Worm (Caenorhabditis elegans) whole organism, midembryonic: Measurements from ENCODE around the gene clec-84.
"Not testable (repeated sequence)": the region's sequence is repeated elsewhere in the genome, so short reads cannot be mapped to it uniquely, and the experiment has no call there.

Experiments used
- T22C8.4 ChIP-seq: fragments of 200-800 bp; sonication (Bioruptor generic); IDR thresholded peaks from 2 replicates; pipeline ENCODE4 v1.3.6; 2022; ENCODE audit warnings: missing genetic modification characterization, missing compliant biosample characterization
- cog-1 ChIP-seq: sonication (generic microtip); optimal IDR thresholded peaks from 2 replicates; lab custom pipeline; 2016; ENCODE audit warnings: missing genetic modification characterization, missing compliant biosample characterization
- flt-1 ChIP-seq: fragments of 200-800 bp; sonication (Bioruptor generic); IDR thresholded peaks from 2 replicates; pipeline ENCODE4 v1.3.6; 2022; ENCODE audit warnings: missing genetic modification characterization, missing compliant biosample characterization
- klf-2 ChIP-seq: fragments of 200-800 bp; sonication (Bioruptor generic); conservative IDR thresholded peaks from 2 replicates; pipeline ENCODE4 v1.3.6; 2022; ENCODE audit warnings: missing genetic modification reagents, missing genetic modification characterization, missing compliant biosample characterization
- med-1 ChIP-seq: sonication (generic microtip); optimal IDR thresholded peaks from 2 replicates; lab custom pipeline; 2017; ENCODE audit warnings: missing genetic modification characterization, mild to moderate bottlenecking, missing compliant biosample characterization, antibody characterized with exemption, missing genetic modification reagents; ENCODE audit not compliant: insufficient read depth
- ref-1 ChIP-seq: fragments of 200-800 bp; sonication (Bioruptor generic); conservative IDR thresholded peaks from 2 replicates; pipeline ENCODE4 v1.3.6; 2022; ENCODE audit warnings: missing genetic modification reagents, missing genetic modification characterization, missing compliant biosample characterization
- tab-1 ChIP-seq: fragments of 200-800 bp; sonication (Bioruptor generic); IDR thresholded peaks from 2 replicates; pipeline ENCODE4 v1.3.6; 2022; ENCODE audit warnings: missing genetic modification characterization, missing compliant biosample characterization
- ztf-23 ChIP-seq: fragments of 200-800 bp; sonication (Bioruptor generic); IDR thresholded peaks from 2 replicates; pipeline ENCODE4 v1.3.6; 2022; ENCODE audit warnings: missing genetic modification reagents, missing genetic modification characterization, missing compliant biosample characterization
- ztf-29 ChIP-seq: fragments of 200-800 bp; sonication (Bioruptor generic); IDR thresholded peaks from 2 replicates; pipeline ENCODE4 v1.3.6; 2022; ENCODE audit warnings: missing genetic modification reagents, missing genetic modification characterization, missing compliant biosample characterization

Gene clec-84

DNA sequence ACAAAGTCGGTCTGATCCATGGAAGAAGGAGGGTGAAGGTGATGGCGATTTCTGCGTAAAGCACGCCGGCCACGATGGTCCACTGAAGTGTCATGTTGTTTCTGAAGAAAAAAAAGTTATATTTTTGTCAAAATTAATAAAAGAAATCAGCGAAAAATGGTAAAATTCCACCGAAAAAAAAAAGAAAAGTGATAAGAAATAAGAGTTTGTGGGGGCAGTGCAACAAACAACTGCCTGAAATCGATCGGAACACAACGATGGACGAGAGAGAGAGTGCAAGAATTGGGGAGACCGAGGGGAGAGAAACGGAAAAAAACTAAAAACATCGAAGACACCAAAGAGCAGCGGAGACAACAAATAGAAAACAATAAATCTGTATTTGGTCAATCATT lies 50.1 kb downstream of the clec-84 start, which contains the start of gene Y54G2A.18:
Y54G2A.18 (minus strand) TSS at position 101 of the 392 bp plus-strand sequence.
- TF ChIP-seq cog-1, result no peak
- TF ChIP-seq ztf-29 (GFP tag; lab: Robert Waterston, UW), result no peak
- TF ChIP-seq ztf-23 (GFP tag; lab: Robert Waterston, UW), result no peak
- no peak for TF ChIP-seq med-1 (GFP tag; lab: Kevin White, UChicago)
- TF ChIP-seq flt-1, result no peak
- no peak for TF ChIP-seq ref-1 (GFP tag; lab: Robert Waterston, UW)

DNA sequence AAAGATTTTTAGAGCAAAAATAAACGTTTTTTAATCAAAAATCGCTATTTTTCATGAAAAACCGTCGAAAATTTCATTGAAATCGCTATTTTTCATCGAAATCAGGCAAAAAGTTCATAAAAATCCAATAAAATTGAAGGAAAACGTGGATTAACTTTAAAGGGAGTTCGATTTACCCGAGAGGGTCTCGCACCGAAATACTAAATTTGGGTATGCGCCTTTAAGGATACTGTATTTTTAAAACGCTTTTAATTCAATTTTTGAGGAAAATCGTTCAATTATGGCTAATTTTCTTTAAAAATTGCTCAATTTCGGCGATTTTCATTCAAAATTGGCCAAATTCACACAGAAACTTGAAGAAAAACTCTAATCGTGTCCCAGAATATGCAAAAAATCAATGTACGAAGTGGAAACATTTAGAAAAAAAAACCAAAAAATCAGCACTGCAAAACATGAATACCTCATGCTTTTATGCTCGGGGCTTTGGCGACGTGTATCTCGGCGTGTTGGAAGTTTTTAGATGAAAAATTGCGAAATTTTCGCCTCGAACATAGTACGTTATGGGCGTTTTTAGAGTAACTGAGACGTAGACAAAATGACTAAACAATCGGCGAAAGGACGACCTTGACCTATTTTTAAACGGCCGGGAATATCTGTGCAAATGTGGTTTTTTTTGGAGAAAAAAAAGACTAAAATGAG lies 50.7 kb downstream of the clec-84 start:
- no peak for TF ChIP-seq ztf-23 (GFP tag; lab: Robert Waterston, UW)
- no peak for TF ChIP-seq klf-2 (GFP tag; lab: Robert Waterston, UW)
- no peak for TF ChIP-seq flt-1
- no peak for TF ChIP-seq T22C8.4 (GFP tag; lab: Robert Waterston, UW)
- TF ChIP-seq ref-1 (GFP tag; lab: Robert Waterston, UW), result no peak
- no peak for TF ChIP-seq ztf-29 (GFP tag; lab: Robert Waterston, UW)
- no peak for TF ChIP-seq med-1 (GFP tag; lab: Kevin White, UChicago)
- no peak for TF ChIP-seq cog-1
- TF ChIP-seq tab-1 (GFP tag; lab: Robert Waterston, UW), result no peak

DNA sequence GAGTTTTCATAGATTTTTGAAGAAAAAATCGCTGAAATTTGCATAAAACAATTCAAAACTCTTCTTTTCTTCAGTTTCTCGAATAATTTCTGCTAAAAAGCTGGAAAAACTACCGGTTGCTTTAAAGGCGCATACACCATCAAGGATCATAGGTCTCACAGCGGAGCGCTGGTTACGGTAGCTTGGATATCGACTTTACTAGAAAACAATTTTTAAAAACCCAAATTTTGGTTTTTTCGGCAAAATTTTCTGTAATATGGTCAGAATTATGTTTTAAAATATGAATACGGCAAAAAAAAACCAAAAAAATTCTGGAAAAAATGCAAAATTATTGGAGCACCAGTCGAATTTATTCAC lies 51.2 kb downstream of the clec-84 start:
- TF ChIP-seq flt-1 (no peak), cog-1 (no peak), med-1 (GFP tag; lab: Kevin White, UChicago) (no peak), T22C8.4 (GFP tag; lab: Robert Waterston, UW) (no peak), ztf-29 (GFP tag; lab: Robert Waterston, UW) (no peak), ztf-23 (GFP tag; lab: Robert Waterston, UW) (no peak), tab-1 (GFP tag; lab: Robert Waterston, UW) (no peak), klf-2 (GFP tag; lab: Robert Waterston, UW) (no peak), ref-1 (GFP tag; lab: Robert Waterston, UW) (no peak)

DNA sequence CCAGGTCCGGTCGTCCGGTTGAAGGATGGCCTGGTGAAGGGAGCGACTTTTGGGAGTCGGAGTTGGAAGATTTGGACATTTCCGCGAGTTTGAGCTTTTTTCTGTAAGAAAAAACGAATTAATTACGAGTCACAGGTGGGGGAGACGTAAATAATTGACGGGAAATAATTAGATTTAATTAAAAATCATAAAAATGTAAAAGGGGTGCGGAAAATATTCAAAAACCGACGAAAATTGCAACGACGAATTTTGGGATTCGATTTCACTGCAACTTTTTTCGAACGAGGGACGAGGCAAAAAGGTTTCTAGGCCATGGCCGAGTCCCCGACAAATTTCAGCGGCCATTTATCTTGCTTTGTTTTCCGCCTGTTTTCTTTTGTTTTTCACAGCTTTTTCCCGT lies 52.4 kb downstream of the clec-84 start, which contains the start of gene Y54G2A.19:
Y54G2A.19 (minus strand) TSS at position 101 of the 400 bp plus-strand sequence.
- TF ChIP-seq klf-2 (GFP tag; lab: Robert Waterston, UW); ztf-29 (GFP tag; lab: Robert Waterston, UW); cog-1: not testable (repeated sequence)
